Fruit fly (Drosophila melanogaster) whole organism, embryonic: ENCODE measurements around the gene CG6567.

Source experiments
- Abd-B ChIP-seq: fragments of 200-800 bp; sonication (Bioruptor generic); optimal IDR thresholded peaks from 2 replicates; lab custom pipeline; 2018; ENCODE audit warnings: missing biosample characterization, mild to moderate bottlenecking, missing genetic modification characterization, moderate library complexity
- Asciz ChIP-seq: fragments of 200-800 bp; sonication (Bioruptor generic); optimal IDR thresholded peaks from 2 replicates; lab custom pipeline; 2017; ENCODE audit warnings: missing biosample characterization, mild to moderate bottlenecking, missing genetic modification characterization, missing genetic modification reagents
- Atf6 ChIP-seq: fragments of 200-800 bp; sonication (Bioruptor generic); IDR thresholded peaks from 2 replicates; pipeline ENCODE4 v1.3.6; 2022; ENCODE audit warnings: missing biosample characterization, missing genetic modification characterization
- B-H1 ChIP-seq: fragments of 200-800 bp; sonication (Bioruptor generic); IDR thresholded peaks from 3 replicates; pipeline ENCODE4 v1.3.6; 2022; ENCODE audit warnings: missing biosample characterization, missing genetic modification characterization
- CG10959 ChIP-seq: fragments of 200-800 bp; sonication (Bioruptor generic); IDR thresholded peaks from 2 replicates; pipeline ENCODE4 v1.3.6; 2022; ENCODE audit warnings: missing biosample characterization, missing genetic modification characterization
- CG10979 ChIP-seq: fragments of 200-800 bp; sonication (Bioruptor generic); optimal IDR thresholded peaks from 2 replicates; lab custom pipeline; 2018; ENCODE audit warnings: missing biosample characterization, mild to moderate bottlenecking, missing genetic modification characterization, moderate library complexity
- CG12236 ChIP-seq: fragments of 200-800 bp; sonication (Bioruptor generic); optimal IDR thresholded peaks from 2 replicates; lab custom pipeline; 2016; ENCODE audit warnings: missing biosample characterization, missing genetic modification characterization
- CG12659 ChIP-seq: fragments of 200-800 bp; sonication (Bioruptor generic); optimal IDR thresholded peaks from 3 replicates; lab custom pipeline; 2017; ENCODE audit warnings: mild to moderate bottlenecking, missing biosample characterization, missing genetic modification reagents, missing genetic modification characterization
- CG12769 ChIP-seq: fragments of 200-800 bp; sonication (Bioruptor generic); optimal IDR thresholded peaks from 2 replicates; lab custom pipeline; 2019; ENCODE audit warnings: missing biosample characterization, mild to moderate bottlenecking, missing genetic modification characterization, moderate library complexity
- CG13424 ChIP-seq: fragments of 200-800 bp; sonication (Bioruptor generic); optimal IDR thresholded peaks from 2 replicates; lab custom pipeline; 2019; ENCODE audit warnings: missing biosample characterization, mild to moderate bottlenecking, missing genetic modification characterization, moderate library complexity
- CG14860 ChIP-seq: fragments of 200-800 bp; sonication (Bioruptor generic); IDR thresholded peaks from 3 replicates; pipeline ENCODE4 v1.3.6; 2022; ENCODE audit warnings: missing biosample characterization, missing genetic modification characterization; ENCODE audit not compliant: partially characterized antibody
- CG17359 ChIP-seq: fragments of 200-800 bp; sonication (Bioruptor generic); optimal IDR thresholded peaks from 3 replicates; lab custom pipeline; 2018; ENCODE audit warnings: missing biosample characterization, mild to moderate bottlenecking, missing genetic modification characterization, moderate library complexity
- CG2875 ChIP-seq: fragments of 200-800 bp; sonication (Bioruptor generic); optimal IDR thresholded peaks from 2 replicates; lab custom pipeline; 2017; ENCODE audit warnings: missing biosample characterization, mild to moderate bottlenecking, missing genetic modification characterization, missing genetic modification reagents
- CG5180 ChIP-seq: fragments of 200-800 bp; sonication (Bioruptor generic); optimal IDR thresholded peaks from 3 replicates; lab custom pipeline; 2017; ENCODE audit warnings: missing biosample characterization, missing genetic modification characterization, mild to moderate bottlenecking, moderate library complexity, missing genetic modification reagents
- CG6813 ChIP-seq: fragments of 200-800 bp; sonication (Bioruptor generic); optimal IDR thresholded peaks from 2 replicates; lab custom pipeline; 2017; ENCODE audit warnings: missing biosample characterization, missing genetic modification characterization, mild to moderate bottlenecking, moderate library complexity, missing genetic modification reagents
- CG7839 ChIP-seq: fragments of 200-800 bp; sonication (Bioruptor generic); optimal IDR thresholded peaks from 3 replicates; lab custom pipeline; 2018; ENCODE audit warnings: missing biosample characterization, mild to moderate bottlenecking, missing genetic modification characterization, moderate library complexity
- CG7987 ChIP-seq: fragments of 200-800 bp; sonication (Bioruptor generic); optimal IDR thresholded peaks from 2 replicates; lab custom pipeline; 2018; ENCODE audit warnings: missing biosample characterization, mild to moderate bottlenecking, missing genetic modification characterization, moderate library complexity
- CG8478 ChIP-seq: fragments of >200 bp; optimal IDR thresholded peaks from 2 replicates; lab custom pipeline; 2018
- CG9437 ChIP-seq: fragments of 200-800 bp; sonication (Bioruptor generic); optimal IDR thresholded peaks from 2 replicates; lab custom pipeline; 2018; ENCODE audit warnings: missing biosample characterization, mild to moderate bottlenecking, missing genetic modification characterization
- CG9609 ChIP-seq: fragments of 200-800 bp; sonication (Bioruptor generic); optimal IDR thresholded peaks from 3 replicates; lab custom pipeline; 2016; ENCODE audit warnings: missing biosample characterization, missing genetic modification characterization
- Deaf1 ChIP-seq: fragments of 200-800 bp; optimal IDR thresholded peaks from 3 replicates; lab custom pipeline; 2019; ENCODE audit warnings: missing biosample characterization, mild to moderate bottlenecking, missing genetic modification characterization, moderate library complexity
- Dek ChIP-seq: fragments of 200-800 bp; sonication (Bioruptor generic); optimal IDR thresholded peaks from 3 replicates; lab custom pipeline; 2019; ENCODE audit warnings: missing biosample characterization, mild to moderate bottlenecking, missing genetic modification characterization, moderate library complexity
- Dp ChIP-seq: fragments of 200-800 bp; sonication (Bioruptor generic); optimal IDR thresholded peaks from 2 replicates; lab custom pipeline; 2018; ENCODE audit warnings: missing biosample characterization, mild to moderate bottlenecking, missing genetic modification characterization, moderate library complexity
- Eip74EF ChIP-seq, 2 experiments: fragments of 200-800 bp in 1 of 2; fragments of >200 bp in 1 of 2; sonication (Bioruptor generic) in 1 of 2; optimal IDR thresholded peaks; 2 replicates each; lab custom pipeline; 2017 to 2019; ENCODE audit warnings: missing biosample characterization in 2 of 2, missing genetic modification characterization in 2 of 2, mild to moderate bottlenecking in 1 of 2, moderate library complexity in 1 of 2
- Gsc ChIP-seq: fragments of 200-800 bp; sonication (Bioruptor generic); IDR thresholded peaks from 2 replicates; pipeline ENCODE4 v1.3.6; 2022; ENCODE audit warnings: missing biosample characterization, missing genetic modification characterization
- Hey ChIP-seq: fragments of 200-800 bp; sonication (Bioruptor generic); optimal IDR thresholded peaks from 3 replicates; lab custom pipeline; 2018; ENCODE audit warnings: missing biosample characterization, mild to moderate bottlenecking, missing genetic modification characterization
- HmgD ChIP-seq: fragments of 200-800 bp; sonication (Bioruptor generic); optimal IDR thresholded peaks from 3 replicates; lab custom pipeline; 2016; ENCODE audit warnings: missing biosample characterization, missing genetic modification characterization
- Hmr ChIP-seq: fragments of 200-800 bp; sonication (Bioruptor generic); optimal IDR thresholded peaks from 3 replicates; lab custom pipeline; 2017; ENCODE audit warnings: mild to moderate bottlenecking, missing biosample characterization, missing genetic modification reagents, missing genetic modification characterization
- Sox100B ChIP-seq: fragments of 200-800 bp; sonication (Bioruptor generic); optimal IDR thresholded peaks from 3 replicates; lab custom pipeline; 2018; ENCODE audit warnings: missing biosample characterization, mild to moderate bottlenecking, missing genetic modification characterization
- TFAM ChIP-seq: fragments of 200-800 bp; sonication (Bioruptor generic); optimal IDR thresholded peaks from 2 replicates; lab custom pipeline; 2017; ENCODE audit warnings: missing biosample characterization, missing genetic modification characterization, inconsistent platforms
- Tbp ChIP-seq: fragments of >200 bp; optimal IDR thresholded peaks from 2 replicates; lab custom pipeline; 2018; ENCODE audit warnings: missing biosample characterization, missing genetic modification characterization
- Vsx1 ChIP-seq: fragments of 200-800 bp; sonication (Bioruptor generic); optimal IDR thresholded peaks from 2 replicates; lab custom pipeline; 2017; ENCODE audit warnings: missing biosample characterization, mild to moderate bottlenecking, missing genetic modification characterization, missing genetic modification reagents
- ac ChIP-seq: fragments of 200-800 bp; sonication (Bioruptor generic); optimal IDR thresholded peaks from 3 replicates; lab custom pipeline; 2017; ENCODE audit warnings: missing biosample characterization, mild to moderate bottlenecking, missing genetic modification characterization
- bbx ChIP-seq: fragments of 200-800 bp; sonication (Bioruptor generic); IDR thresholded peaks from 2 replicates; pipeline ENCODE4 v1.3.6; 2022; ENCODE audit warnings: missing biosample characterization, missing genetic modification characterization; ENCODE audit not compliant: partially characterized antibody
- bcd ChIP-seq: fragments of 200-800 bp; sonication (Bioruptor generic); optimal IDR thresholded peaks from 2 replicates; lab custom pipeline; 2017; ENCODE audit warnings: missing biosample characterization, mild to moderate bottlenecking, missing genetic modification characterization
- dan ChIP-seq: fragments of 200-800 bp; sonication (Bioruptor generic); IDR thresholded peaks from 2 replicates; pipeline ENCODE4 v1.3.6; 2022; ENCODE audit warnings: missing biosample characterization, missing genetic modification characterization
- dimm ChIP-seq: fragments of 200-800 bp; sonication (Bioruptor generic); IDR thresholded peaks from 2 replicates; pipeline ENCODE4 v1.3.6; 2022; ENCODE audit warnings: missing biosample characterization, missing genetic modification characterization
- dmrt99B ChIP-seq: fragments of 200-800 bp; sonication (Bioruptor generic); optimal IDR thresholded peaks from 2 replicates; lab custom pipeline; 2018; ENCODE audit warnings: missing biosample characterization, mild to moderate bottlenecking, missing genetic modification characterization, moderate library complexity
- eyg ChIP-seq: fragments of 200-800 bp; sonication (Bioruptor generic); optimal IDR thresholded peaks from 3 replicates; lab custom pipeline; 2016; ENCODE audit warnings: missing biosample characterization, missing genetic modification characterization
- ftz-f1 ChIP-seq: fragments of 200-800 bp; sonication (Bioruptor generic); optimal IDR thresholded peaks from 2 replicates; lab custom pipeline; 2016; ENCODE audit warnings: missing biosample characterization, missing genetic modification characterization
- gsb-n ChIP-seq: fragments of 200-800 bp; sonication (Bioruptor generic); optimal IDR thresholded peaks from 3 replicates; lab custom pipeline; 2018; ENCODE audit warnings: missing biosample characterization, mild to moderate bottlenecking, missing genetic modification characterization
- pfk ChIP-seq: fragments of 200-800 bp; sonication (Bioruptor generic); optimal IDR thresholded peaks from 2 replicates; lab custom pipeline; 2018; ENCODE audit warnings: missing biosample characterization, mild to moderate bottlenecking, missing genetic modification characterization, moderate library complexity
- schlank ChIP-seq: fragments of 200-800 bp; sonication (Bioruptor generic); optimal IDR thresholded peaks from 2 replicates; lab custom pipeline; 2018; ENCODE audit warnings: missing biosample characterization, mild to moderate bottlenecking, missing genetic modification characterization
- sug ChIP-seq: fragments of 200-800 bp; optimal IDR thresholded peaks from 2 replicates; lab custom pipeline; 2019; ENCODE audit warnings: missing biosample characterization, mild to moderate bottlenecking, missing genetic modification characterization, moderate library complexity
- tio ChIP-seq: fragments of 200-800 bp; sonication (Bioruptor generic); optimal IDR thresholded peaks from 2 replicates; lab custom pipeline; 2017; ENCODE audit warnings: missing biosample characterization, missing genetic modification characterization, inconsistent platforms
- twi ChIP-seq: fragments of 200-800 bp; optimal IDR thresholded peaks from 2 replicates; lab custom pipeline; 2019; ENCODE audit warnings: missing biosample characterization, mild to moderate bottlenecking, missing genetic modification characterization, moderate library complexity
- usp ChIP-seq: fragments of >200 bp; optimal IDR thresholded peaks from 2 replicates; lab custom pipeline; 2017; ENCODE audit warnings: missing biosample characterization, missing genetic modification characterization
- zen ChIP-seq: fragments of 200-800 bp; sonication (Bioruptor generic); optimal IDR thresholded peaks from 3 replicates; lab custom pipeline; 2018; ENCODE audit warnings: missing biosample characterization, mild to moderate bottlenecking, missing genetic modification characterization, moderate library complexity

CG6567 gene

dm6 chr3R:10888633-10889519 lies 34.6 kb upstream of the CG6567 start (continued):
- no peak for TF ChIP-seq CG5180
- TF ChIP-seq CG6813 (GFP tag; lab: Kevin White, UChicago) = peak; percentile 17
- TF ChIP-seq zen (tag; lab: Kevin White, UChicago) = no peak
- no peak for TF ChIP-seq CG12236 (GFP tag; lab: Kevin White, UChicago)
- no peak for TF ChIP-seq Gsc (GFP tag; lab: Robert Waterston, UW)
- no peak for TF ChIP-seq CG9437 (GFP tag; lab: Kevin White, UChicago)
- peak; percentile 56; the same call in 1 of the 2 replicates for TF ChIP-seq Atf6 (GFP tag; lab: Robert Waterston, UW)
- no peak for TF ChIP-seq dimm (GFP tag; lab: Robert Waterston, UW)
- TF ChIP-seq twi = no peak
- peak; percentile 51 for TF ChIP-seq sug (tag; lab: Kevin White, UChicago)
- no peak for TF ChIP-seq CG12659 (GFP tag; lab: Kevin White, UChicago)
- TF ChIP-seq bcd = no peak
- no peak for TF ChIP-seq Sox100B (GFP tag; lab: Kevin White, UChicago)
- peak; percentile 76 for TF ChIP-seq CG7987
- no peak for TF ChIP-seq bbx (GFP tag; lab: Robert Waterston, UW)
- TF ChIP-seq Abd-B = no peak
- TF ChIP-seq Dek = no peak
- TF ChIP-seq CG2875 = no peak
- peak; percentile 50 for TF ChIP-seq CG7839 (tag; lab: Kevin White, UChicago)
- no peak for TF ChIP-seq eyg (GFP tag; lab: Kevin White, UChicago)
- TF ChIP-seq CG8478 (lab: Kevin White, UChicago) = no peak
- no peak for TF ChIP-seq usp (GFP tag; lab: Kevin White, UChicago)
- TF ChIP-seq Eip74EF (GFP tag; optimal IDR thresholded peaks at IDR 0.05; lab: Kevin White, UChicago) = peak in 1 of 2 experiments; percentile 32
- peak; percentile 61 for TF ChIP-seq Deaf1 (tag; lab: Kevin White, UChicago)
- TF ChIP-seq CG10959 = no peak
- TF ChIP-seq CG13424 = peak; percentile 15
- no peak for TF ChIP-seq Asciz (GFP tag; lab: Kevin White, UChicago)
- TF ChIP-seq Hmr (GFP tag; lab: Kevin White, UChicago) = peak; percentile 17
- no peak for TF ChIP-seq schlank (tag; lab: Kevin White, UChicago)
- TF ChIP-seq pfk = no peak
- TF ChIP-seq ftz-f1 (GFP tag; lab: Kevin White, UChicago) = no peak
- TF ChIP-seq dan (GFP tag; lab: Robert Waterston, UW) = no peak
- TF ChIP-seq ac (GFP tag; lab: Kevin White, UChicago) = no peak
- TF ChIP-seq CG14860 (GFP tag; lab: Robert Waterston, UW) = no peak
- TF ChIP-seq CG17359 = peak; percentile 39
- TF ChIP-seq dmrt99B (tag; lab: Kevin White, UChicago) = peak; percentile 30
- TF ChIP-seq Vsx1 (GFP tag; lab: Kevin White, UChicago) = no peak
- no peak for TF ChIP-seq HmgD (GFP tag; lab: Kevin White, UChicago)
- TF ChIP-seq Dp (GFP tag; lab: Kevin White, UChicago) = no peak
- no peak for TF ChIP-seq gsb-n (tag; lab: Kevin White, UChicago)
- no peak for TF ChIP-seq CG10979 (tag; lab: Kevin White, UChicago)
- TF ChIP-seq CG12769 = peak; percentile 89
- TF ChIP-seq CG9609 (GFP tag; lab: Kevin White, UChicago) = no peak
- no peak for TF ChIP-seq TFAM (GFP tag; lab: Kevin White, UChicago)
- no peak for TF ChIP-seq B-H1
- TF ChIP-seq Hey (tag; lab: Kevin White, UChicago) = no peak
- TF ChIP-seq tio (GFP tag; lab: Kevin White, UChicago) = no peak
- no peak for TF ChIP-seq Tbp (GFP tag; lab: Kevin White, UChicago)
